Fruit fly (Drosophila melanogaster): Measurements from ENCODE around the gene ND-B14.5A.
A peak's percentile ranks its signal among the peaks of the same experiment; 100 is the strongest.

ND-B14.5A gene

DNA sequence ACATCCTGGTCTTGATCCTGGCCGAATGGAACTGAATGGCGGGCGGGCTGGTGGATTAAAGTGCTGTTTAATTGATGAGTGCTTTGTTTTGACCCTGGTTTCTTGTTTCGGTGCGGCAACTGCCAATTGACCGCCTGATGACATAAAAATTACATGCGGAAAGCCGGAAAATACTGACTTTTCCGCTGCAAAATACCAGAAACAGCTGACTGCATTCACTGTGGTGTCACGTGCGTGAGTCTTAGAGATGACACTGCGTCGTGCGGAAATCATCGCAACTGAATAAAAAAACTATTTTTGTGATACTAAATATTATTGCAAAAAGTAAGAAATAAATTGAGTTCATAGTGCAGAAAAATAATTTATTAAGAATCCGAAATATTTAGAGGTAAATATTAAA lies 22.8 kb upstream of the ND-B14.5A start, which contains the start of gene bcn92 (continued):
- TF ChIP-seq gfzf (GFP tag; optimal IDR thresholded peaks at IDR 0.05): peak; percentile 69
- TF ChIP-seq bcd (GFP tag; optimal IDR thresholded peaks at IDR 0.05): no peak
- peak; percentile 96 for TF ChIP-seq CG13287 (GFP tag; IDR thresholded peaks at IDR 0.05; ENCODE audit: partially characterized antibody)
- TF ChIP-seq Antp (GFP tag; optimal IDR thresholded peaks at IDR 0.05): peak; percentile 41
- no peak for TF ChIP-seq grn (GFP tag; optimal IDR thresholded peaks at IDR 0.05)
- no peak for TF ChIP-seq trh (GFP tag; optimal IDR thresholded peaks at IDR 0.05)
- TF ChIP-seq HLH3B (GFP tag; IDR thresholded peaks at IDR 0.05): peak; percentile 20; the same call in 1 of the 2 replicates
- TF ChIP-seq Nf-YC (tag; optimal IDR thresholded peaks at IDR 0.05): peak; percentile 37
- no peak for TF ChIP-seq CG1233 (GFP tag; optimal IDR thresholded peaks at IDR 0.05)
- TF ChIP-seq CG10431 (GFP tag; optimal IDR thresholded peaks at IDR 0.05): peak; percentile 83
- TF ChIP-seq CG11723 (GFP tag; optimal IDR thresholded peaks at IDR 0.05): no peak
- TF ChIP-seq ewg (GFP tag; optimal IDR thresholded peaks at IDR 0.05): no peak
- TF ChIP-seq Side (GFP tag; optimal IDR thresholded peaks at IDR 0.05): peak; percentile 35
- TF ChIP-seq CG32532 (GFP tag; IDR thresholded peaks at IDR 0.05): peak; percentile 61
- no peak for TF ChIP-seq Mrtf (GFP tag; IDR thresholded peaks at IDR 0.05)
- TF ChIP-seq dmrt99B (tag; optimal IDR thresholded peaks at IDR 0.05): no peak
- no peak for TF ChIP-seq fd3F (GFP tag; optimal IDR thresholded peaks at IDR 0.05)
- TF ChIP-seq Abd-B (GFP tag; optimal IDR thresholded peaks at IDR 0.05): peak; percentile 7
- TF ChIP-seq sens (GFP tag): peak; percentile 84
- TF ChIP-seq Gug (GFP tag; IDR thresholded peaks at IDR 0.05): peak; percentile 56; the same call in 2 of the 4 replicates
- TF ChIP-seq da (GFP tag; optimal IDR thresholded peaks at IDR 0.05): no peak
- TF ChIP-seq jigr1 (GFP tag; IDR thresholded peaks at IDR 0.05): no peak
- peak; percentile 95 for TF ChIP-seq CG6791 (GFP tag; IDR thresholded peaks at IDR 0.05; ENCODE audit: partially characterized antibody)
- TF ChIP-seq CG11696 (GFP tag; IDR thresholded peaks at IDR 0.05): no peak
- TF ChIP-seq CG11398 (GFP tag; optimal IDR thresholded peaks at IDR 0.05): no peak
- peak; percentile 65 for TF ChIP-seq CG1603 (tag; optimal IDR thresholded peaks at IDR 0.05)
- no peak for TF ChIP-seq slou (GFP tag; optimal IDR thresholded peaks at IDR 0.05)
- TF ChIP-seq BtbVII (GFP tag; optimal IDR thresholded peaks at IDR 0.05): no peak
- no peak for TF ChIP-seq CG12219 (GFP tag; optimal IDR thresholded peaks at IDR 0.05)
- TF ChIP-seq TFAM (GFP tag; optimal IDR thresholded peaks at IDR 0.05): no peak
- TF ChIP-seq CG17612 (GFP tag; IDR thresholded peaks at IDR 0.05): no peak
- TF ChIP-seq CTCF (GFP tag; optimal IDR thresholded peaks at IDR 0.05): no peak
- TF ChIP-seq Lhr (GFP tag; optimal IDR thresholded peaks at IDR 0.05): no peak
- TF ChIP-seq CG14710 (tag; optimal IDR thresholded peaks at IDR 0.05): peak; percentile 44
- peak; percentile 48 for TF ChIP-seq ftz-f1 (GFP tag; optimal IDR thresholded peaks at IDR 0.05)
- TF ChIP-seq GATAe (GFP tag; conservative IDR thresholded peaks at IDR 0.05): no peak
- no peak for TF ChIP-seq z (GFP tag; IDR thresholded peaks at IDR 0.05)
- peak; percentile 34 for TF ChIP-seq PHDP (tag; optimal IDR thresholded peaks at IDR 0.05)
- TF ChIP-seq CG4730 (GFP tag; IDR thresholded peaks at IDR 0.05): no peak
- TF ChIP-seq CG12391 (tag; optimal IDR thresholded peaks at IDR 0.05): peak; percentile 64
- TF ChIP-seq crol (GFP tag; IDR thresholded peaks at IDR 0.05): no peak
- no peak for TF ChIP-seq CG6654 (GFP tag; optimal IDR thresholded peaks at IDR 0.05)
- TF ChIP-seq CG12236 (GFP tag; optimal IDR thresholded peaks at IDR 0.05): no peak
- TF ChIP-seq en (GFP tag; optimal IDR thresholded peaks at IDR 0.05): no peak
- TF ChIP-seq stwl (tag; optimal IDR thresholded peaks at IDR 0.05): peak; percentile 34
- TF ChIP-seq slp2 (GFP tag; optimal IDR thresholded peaks at IDR 0.05): peak; percentile 16
- no peak for TF ChIP-seq Hmx (GFP tag; optimal IDR thresholded peaks at IDR 0.05)
- no peak for TF ChIP-seq Hand (GFP tag; optimal IDR thresholded peaks at IDR 0.05)
- no peak for TF ChIP-seq Bdp1 (GFP tag; optimal IDR thresholded peaks at IDR 0.05)
- no peak for TF ChIP-seq fd64A (GFP tag; optimal IDR thresholded peaks at IDR 0.05)
- no peak for TF ChIP-seq CG3065 (GFP tag; optimal IDR thresholded peaks at IDR 0.05)
- no peak for TF ChIP-seq E2f1 (GFP tag; IDR thresholded peaks at IDR 0.05)
- TF ChIP-seq exex (tag; optimal IDR thresholded peaks at IDR 0.05): no peak
